Worm (Caenorhabditis elegans): ENCODE data around the gene nhr-281.
A peak's percentile ranks its signal among the peaks of the same experiment; 100 is the strongest.

DNA sequence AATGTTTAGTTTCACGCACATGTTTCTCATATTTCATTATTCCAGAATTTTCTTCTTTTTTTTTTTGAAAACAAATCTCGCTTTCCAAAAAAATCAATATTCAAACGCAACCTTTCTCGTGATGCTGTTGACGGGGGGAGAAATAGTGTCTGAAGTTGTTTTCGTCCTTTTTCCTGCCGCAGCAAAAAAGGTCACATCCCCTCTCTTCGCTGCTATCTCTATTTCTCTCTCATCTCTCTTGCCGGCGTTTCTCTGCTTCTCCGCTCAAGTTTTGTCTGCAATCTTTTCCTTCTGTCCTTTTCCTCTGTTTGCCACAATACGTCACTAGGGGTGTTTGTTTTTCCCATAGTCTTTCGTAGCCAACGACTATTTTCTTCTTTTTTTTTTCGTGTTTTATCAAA lies 33.5 kb upstream of the nhr-281 start:
- TF ChIP-seq nhr-77 (tag; optimal IDR thresholded peaks at IDR 0.05) = peak; percentile 84
- no peak for TF ChIP-seq R02D3.7 (tag; optimal IDR thresholded peaks at IDR 0.05)
